Worm (Caenorhabditis elegans) whole organism, L1 larva: ENCODE measurements around the gene C15H11.10.
A peak's percentile ranks its signal among the peaks of the same experiment; 100 is the strongest.

Experiments
- F16B12.6 ChIP-seq: fragments of 150-350 bp; optimal IDR thresholded peaks from 2 replicates; lab custom pipeline; 2014; ENCODE audit warnings: missing biosample characterization, missing genetic modification characterization
- Y116A8C.19 ChIP-seq: sonication (generic microtip); optimal IDR thresholded peaks from 2 replicates; lab custom pipeline; 2016; ENCODE audit warnings: missing compliant biosample characterization, missing genetic modification characterization, borderline replicate concordance
- aha-1 ChIP-seq: fragments of 150-350 bp; optimal IDR thresholded peaks from 2 replicates; lab custom pipeline; 2014; ENCODE audit warnings: missing biosample characterization, missing genetic modification characterization
- alr-1 ChIP-seq: fragments of 200-800 bp; sonication (Bioruptor generic); optimal IDR thresholded peaks from 2 replicates; lab custom pipeline; 2018; ENCODE audit warnings: borderline replicate concordance, mild to moderate bottlenecking, missing genetic modification characterization, missing compliant biosample characterization
- ama-1 ChIP-seq: fragments of 150-350 bp; optimal IDR thresholded peaks from 2 replicates; lab custom pipeline; 2014
- ceh-88 ChIP-seq: fragments of 200-800 bp; sonication (Bioruptor generic); IDR thresholded peaks from 2 replicates; pipeline ENCODE4 v1.3.6; 2022; ENCODE audit warnings: missing genetic modification characterization, missing compliant biosample characterization
- dpl-1 ChIP-seq, 3 experiments: fragments of 150-350 bp in 2 of 3; sonication (generic microtip) in 1 of 3; optimal IDR thresholded peaks; 2 replicates each; lab custom pipeline; 2014 to 2017; ENCODE audit warnings: missing biosample characterization in 3 of 3, missing genetic modification characterization in 3 of 3, missing genetic modification reagents in 3 of 3
- efl-1 ChIP-seq, 4 experiments: fragments of 150-350 bp; optimal IDR thresholded peaks in 3 of 4; peaks in 1 of 4; 1 replicate in 1 of 4; 2 replicates in 3 of 4; lab custom pipeline; 2014; ENCODE audit warnings: missing biosample characterization in 2 of 4, missing genetic modification characterization in 2 of 4, missing genetic modification reagents in 2 of 4
- efl-3 ChIP-seq: fragments of 200-800 bp; sonication (Bioruptor generic); optimal IDR thresholded peaks from 2 replicates; lab custom pipeline; 2018; ENCODE audit warnings: mild to moderate bottlenecking, missing genetic modification characterization, missing compliant biosample characterization
- egl-13 ChIP-seq: sonication (generic microtip); optimal IDR thresholded peaks from 2 replicates; lab custom pipeline; 2016; ENCODE audit warnings: missing genotype, missing genetic modification reagents, missing genetic modification characterization, missing compliant biosample characterization
- egl-27 ChIP-seq, 2 experiments: fragments of 150-350 bp in 1 of 2; sonication (generic microtip); optimal IDR thresholded peaks; 3 replicates each; lab custom pipeline; 2017 to 2018; ENCODE audit warnings: missing biosample characterization in 2 of 2, missing genetic modification characterization in 2 of 2, missing genetic modification reagents in 2 of 2
- fkh-10 ChIP-seq: sonication (generic microtip); optimal IDR thresholded peaks from 2 replicates; lab custom pipeline; 2017; ENCODE audit warnings: missing biosample characterization, missing genetic modification reagents, missing genetic modification characterization
- fkh-4 ChIP-seq: sonication (generic microtip); optimal IDR thresholded peaks from 2 replicates; lab custom pipeline; 2016; ENCODE audit warnings: missing compliant biosample characterization, missing genetic modification characterization, borderline replicate concordance
- fkh-8 ChIP-seq: sonication (generic microtip); optimal IDR thresholded peaks from 2 replicates; lab custom pipeline; 2016; ENCODE audit warnings: mild to moderate bottlenecking, missing genetic modification characterization, missing compliant biosample characterization
- hlh-4 ChIP-seq: sonication (generic microtip); optimal IDR thresholded peaks from 2 replicates; lab custom pipeline; 2016; ENCODE audit warnings: mild to moderate bottlenecking, missing genetic modification characterization, missing compliant biosample characterization
- isw-1 ChIP-seq: fragments of 200-800 bp; sonication (Bioruptor generic); IDR thresholded peaks from 2 replicates; pipeline ENCODE4 v1.3.6; 2022; ENCODE audit warnings: missing genetic modification characterization, missing compliant biosample characterization
- lin-13 ChIP-seq: fragments of 150-350 bp; optimal IDR thresholded peaks from 2 replicates; lab custom pipeline; 2014; ENCODE audit warnings: missing biosample characterization, missing genetic modification reagents, missing genetic modification characterization
- lin-14 ChIP-seq: fragments of 200-800 bp; sonication (Bioruptor generic); optimal IDR thresholded peaks from 2 replicates; lab custom pipeline; 2018; ENCODE audit warnings: mild to moderate bottlenecking, missing genetic modification characterization, moderate library complexity, missing compliant biosample characterization
- lin-39 ChIP-seq: fragments of 150-350 bp; optimal IDR thresholded peaks from 2 replicates; lab custom pipeline; 2014; ENCODE audit warnings: missing biosample characterization, missing genetic modification reagents, missing genetic modification characterization
- lir-3 ChIP-seq: sonication (generic microtip); optimal IDR thresholded peaks from 2 replicates; lab custom pipeline; 2016; ENCODE audit warnings: mild to moderate bottlenecking, missing genetic modification characterization, moderate library complexity, missing compliant biosample characterization; ENCODE audit not compliant: poor library complexity
- mab-9 ChIP-seq: fragments of 200-800 bp; sonication (Bioruptor generic); IDR thresholded peaks from 2 replicates; pipeline ENCODE4 v1.3.6; 2022; ENCODE audit warnings: missing genetic modification reagents, missing genetic modification characterization, missing compliant biosample characterization
- mdl-1 ChIP-seq, 2 experiments: fragments of 150-350 bp; optimal IDR thresholded peaks; 2 replicates each; lab custom pipeline; 2014 to 2017; ENCODE audit warnings: missing biosample characterization in 2 of 2, missing genetic modification characterization in 2 of 2, inconsistent platforms in 1 of 2
- nhr-12 ChIP-seq: sonication (generic microtip); optimal IDR thresholded peaks from 2 replicates; lab custom pipeline; 2017; ENCODE audit warnings: missing biosample characterization, missing genetic modification characterization
- nhr-20 ChIP-seq: sonication (generic microtip); optimal IDR thresholded peaks from 2 replicates; lab custom pipeline; 2016; ENCODE audit warnings: mild to moderate bottlenecking, missing genetic modification characterization, missing compliant biosample characterization
- nhr-237 ChIP-seq: fragments of 150-350 bp; optimal IDR thresholded peaks from 2 replicates; lab custom pipeline; 2014; ENCODE audit warnings: missing biosample characterization, missing genetic modification characterization
- nhr-28 ChIP-seq: fragments of 150-350 bp; optimal IDR thresholded peaks from 2 replicates; lab custom pipeline; 2014; ENCODE audit warnings: missing biosample characterization, missing genetic modification characterization
- nhr-47 ChIP-seq: sonication (generic microtip); optimal IDR thresholded peaks from 2 replicates; lab custom pipeline; 2016; ENCODE audit warnings: mild to moderate bottlenecking, missing genetic modification characterization, moderate library complexity, missing compliant biosample characterization
- nhr-76 ChIP-seq: sonication (generic microtip); optimal IDR thresholded peaks from 2 replicates; lab custom pipeline; 2017; ENCODE audit warnings: missing biosample characterization, missing genetic modification characterization
- nhr-77 ChIP-seq: fragments of 150-350 bp; optimal IDR thresholded peaks from 2 replicates; lab custom pipeline; 2014; ENCODE audit warnings: missing biosample characterization, missing genetic modification characterization
- nhr-84 ChIP-seq: sonication (generic microtip); optimal IDR thresholded peaks from 2 replicates; lab custom pipeline; 2017; ENCODE audit warnings: missing biosample characterization, missing genetic modification characterization
- nhr-90 ChIP-seq: sonication (generic microtip); optimal IDR thresholded peaks from 2 replicates; lab custom pipeline; 2016; ENCODE audit warnings: mild to moderate bottlenecking, missing genetic modification characterization, missing compliant biosample characterization; ENCODE audit not compliant: poor library complexity
- pqm-1 ChIP-seq: sonication (generic microtip); optimal IDR thresholded peaks from 3 replicates; lab custom pipeline; 2017; ENCODE audit warnings: missing biosample characterization, missing genetic modification characterization
- rnt-1 ChIP-seq: sonication (generic microtip); optimal IDR thresholded peaks from 2 replicates; lab custom pipeline; 2016; ENCODE audit warnings: mild to moderate bottlenecking, missing genetic modification characterization, moderate library complexity, missing compliant biosample characterization
- snpc-4 ChIP-seq: fragments of 150-350 bp; optimal IDR thresholded peaks from 2 replicates; lab custom pipeline; 2014; ENCODE audit warnings: missing biosample characterization, missing genetic modification characterization
- swsn-7 ChIP-seq: sonication (generic microtip); optimal IDR thresholded peaks from 2 replicates; lab custom pipeline; 2016; ENCODE audit warnings: missing genetic modification characterization, missing compliant biosample characterization
- unc-30 ChIP-seq: sonication (generic microtip); optimal IDR thresholded peaks from 2 replicates; lab custom pipeline; 2017; ENCODE audit warnings: missing biosample characterization, missing genetic modification characterization
- unc-62 ChIP-seq: fragments of 150-350 bp; optimal IDR thresholded peaks from 2 replicates; lab custom pipeline; 2014; ENCODE audit warnings: missing biosample characterization, missing genetic modification reagents, missing genetic modification characterization
- unc-98 ChIP-seq: fragments of 200-800 bp; sonication (Bioruptor generic); IDR thresholded peaks from 2 replicates; pipeline ENCODE4 v1.3.6; 2022; ENCODE audit warnings: missing genetic modification characterization, missing compliant biosample characterization
- xbp-1 ChIP-seq: sonication (generic microtip); optimal IDR thresholded peaks from 2 replicates; lab custom pipeline; 2016; ENCODE audit warnings: missing genetic modification characterization, missing compliant biosample characterization
- ztf-11 ChIP-seq, 2 experiments: sonication (generic microtip); optimal IDR thresholded peaks; 2 replicates each; lab custom pipeline; 2016 to 2017; ENCODE audit warnings: missing genetic modification characterization in 2 of 2, missing biosample characterization in 1 of 2, missing compliant biosample characterization in 1 of 2
- ztf-4 ChIP-seq: fragments of 150-350 bp; optimal IDR thresholded peaks from 2 replicates; lab custom pipeline; 2014; ENCODE audit warnings: missing biosample characterization, missing genetic modification characterization

C15H11.10 gene

DNA sequence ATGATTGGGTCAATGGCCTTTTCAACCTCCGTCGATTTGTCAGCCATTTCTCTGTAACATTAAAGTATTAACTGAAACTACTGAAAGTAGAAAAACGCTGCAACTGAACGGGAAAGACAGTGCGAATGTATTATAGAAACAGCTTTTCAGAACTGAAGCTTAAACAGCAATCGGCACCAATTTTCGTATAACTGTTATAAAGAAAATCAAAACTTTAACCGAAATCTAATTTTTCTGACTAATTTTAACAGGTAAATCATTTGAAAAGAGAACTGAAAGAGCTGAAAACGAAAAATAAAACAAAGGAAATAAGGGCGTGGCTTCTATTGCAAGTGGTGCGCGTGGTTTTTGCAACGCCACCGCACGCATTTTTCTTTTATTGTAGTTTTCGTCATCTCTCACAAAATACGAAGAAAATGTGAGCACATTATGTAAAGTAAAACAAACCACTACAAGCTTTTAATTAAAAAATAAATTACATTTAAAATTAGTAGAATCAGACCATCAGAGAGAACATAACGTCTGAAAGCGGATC lies 33.1 kb downstream of the C15H11.10 start, which contains the start of gene rrsr-1 (continued):
- TF ChIP-seq isw-1 (peak; percentile 3; the same call in 1 of the 2 replicates), Y116A8C.19 (tag; lab: Kevin White, UChicago) (no peak), xbp-1 (tag; lab: Kevin White, UChicago) (peak; percentile 49), ceh-88 (GFP tag; lab: Robert Waterston, UW) (no peak), nhr-76 (tag; lab: Kevin White, UChicago) (no peak), fkh-10 (GFP tag; lab: Kevin White, UChicago) (no peak), fkh-8 (tag; lab: Kevin White, UChicago) (no peak), pqm-1 (tag; lab: Kevin White, UChicago) (no peak), egl-13 (tag; lab: Kevin White, UChicago) (no peak), alr-1 (no peak), F16B12.6 (no peak), nhr-47 (tag; lab: Kevin White, UChicago) (peak; percentile 68), lin-13 (GFP tag; lab: Kevin White, UChicago) (no peak), rnt-1 (tag; lab: Kevin White, UChicago) (peak; percentile 78), egl-27 (tag; optimal IDR thresholded peaks at IDR 0.05; lab: Kevin White, UChicago) (no peak), ama-1 (lab: Kevin White, UChicago) (no peak), nhr-84 (tag; lab: Kevin White, UChicago) (no peak), efl-3 (GFP tag; lab: Kevin White, UChicago) (no peak), nhr-12 (tag; lab: Kevin White, UChicago) (no peak), ztf-11 (tag; optimal IDR thresholded peaks at IDR 0.05; lab: Kevin White, UChicago) (peak in 1 of 2 experiments; percentile 6), unc-30 (tag; lab: Kevin White, UChicago) (no peak), swsn-7 (tag; lab: Kevin White, UChicago) (peak; percentile 64), fkh-4 (tag; lab: Kevin White, UChicago) (no peak), unc-98 (no peak), efl-1 (optimal IDR thresholded peaks at IDR 0.05; lab: Kevin White, UChicago) (peak; percentile 49 to 58), efl-1 (GFP tag; optimal IDR thresholded peaks at IDR 0.05 in 1 of 2; lab: Kevin White, UChicago) (peak; percentile 32 to 96), nhr-237 (tag; lab: Kevin White, UChicago) (no peak), lir-3 (tag; lab: Kevin White, UChicago) (peak; percentile 15), nhr-28 (tag; lab: Kevin White, UChicago) (no peak), lin-39 (peak; percentile 6), unc-62 (GFP tag; lab: Kevin White, UChicago) (no peak), dpl-1 (GFP tag; optimal IDR thresholded peaks at IDR 0.05; lab: Kevin White, UChicago) (peak; percentile 35 to 47 (median 41)), aha-1 (tag; lab: Kevin White, UChicago) (no peak), mdl-1 (tag; optimal IDR thresholded peaks at IDR 0.05; lab: Kevin White, UChicago) (no peak), hlh-4 (tag; lab: Kevin White, UChicago) (no peak), mab-9 (GFP tag; lab: Robert Waterston, UW) (no peak), nhr-77 (no peak), nhr-90 (tag; lab: Kevin White, UChicago) (peak; percentile 60), nhr-20 (tag; lab: Kevin White, UChicago) (peak; percentile 47)

DNA sequence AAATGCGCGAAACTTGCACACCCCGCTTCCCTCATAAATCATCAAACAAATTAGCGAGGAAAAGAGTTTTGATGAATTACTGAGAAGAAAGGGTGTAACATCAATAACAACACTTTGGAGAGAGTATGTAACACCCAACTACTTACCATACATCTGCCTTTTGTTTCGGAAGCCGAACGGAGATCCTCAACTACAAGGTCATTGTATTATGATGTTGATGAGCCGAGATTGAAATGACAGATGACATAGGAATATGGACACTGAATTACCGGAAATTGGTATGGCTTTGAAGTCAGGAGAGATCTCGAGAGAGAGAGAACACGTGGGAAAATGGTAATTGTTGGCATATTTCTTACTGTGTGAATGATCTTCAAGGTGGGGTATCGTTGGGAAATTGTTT lies 34.1 kb downstream of the C15H11.10 start:
- TF ChIP-seq snpc-4 (tag; lab: Kevin White, UChicago) (no peak), unc-30 (tag; lab: Kevin White, UChicago) (no peak), nhr-90 (tag; lab: Kevin White, UChicago) (no peak), ztf-4 (tag; lab: Kevin White, UChicago) (no peak), dpl-1 (GFP tag; optimal IDR thresholded peaks at IDR 0.05; lab: Kevin White, UChicago) (no peak), lin-14 (GFP tag; lab: Kevin White, UChicago) (no peak)
